Worm (Caenorhabditis elegans) whole organism, L2 larva: ENCODE results near the gene K11D9.3.

Experiments
- C34F6.9 ChIP-seq: fragments of 150-350 bp; optimal IDR thresholded peaks from 2 replicates; lab custom pipeline; 2014; ENCODE audit warnings: missing biosample characterization, missing genetic modification characterization
- R02D3.7 ChIP-seq: fragments of 150-350 bp; optimal IDR thresholded peaks from 2 replicates; lab custom pipeline; 2014; ENCODE audit warnings: missing biosample characterization, missing genetic modification characterization
- ZK546.5 ChIP-seq: sonication (generic microtip); optimal IDR thresholded peaks from 2 replicates; lab custom pipeline; 2017; ENCODE audit warnings: missing biosample characterization, missing genetic modification characterization
- alr-1 ChIP-seq: fragments of 150-350 bp; optimal IDR thresholded peaks from 2 replicates; lab custom pipeline; 2014; ENCODE audit warnings: missing biosample characterization, missing genetic modification characterization
- aly-2 ChIP-seq: fragments of 150-350 bp; optimal IDR thresholded peaks from 2 replicates; lab custom pipeline; 2014; ENCODE audit warnings: missing biosample characterization, missing genetic modification characterization
- ama-1 ChIP-seq: fragments of 150-350 bp; optimal IDR thresholded peaks from 2 replicates; lab custom pipeline; 2018; ENCODE audit warnings: inconsistent platforms
- ceh-16 ChIP-seq: fragments of 150-350 bp; optimal IDR thresholded peaks from 2 replicates; lab custom pipeline; 2014; ENCODE audit warnings: missing biosample characterization, missing genetic modification characterization
- crh-2 ChIP-seq: sonication (generic microtip); optimal IDR thresholded peaks from 2 replicates; lab custom pipeline; 2017; ENCODE audit warnings: missing biosample characterization, missing genetic modification characterization
- dmd-4 ChIP-seq: sonication (generic microtip); optimal IDR thresholded peaks from 2 replicates; lab custom pipeline; 2017; ENCODE audit warnings: missing biosample characterization, missing genetic modification characterization
- egl-27 ChIP-seq: sonication (generic microtip); optimal IDR thresholded peaks from 3 replicates; lab custom pipeline; 2017; ENCODE audit warnings: missing biosample characterization, missing genetic modification reagents, missing genetic modification characterization
- elt-3 ChIP-seq: sonication (generic microtip); optimal IDR thresholded peaks from 2 replicates; lab custom pipeline; 2017; ENCODE audit warnings: missing biosample characterization, missing genetic modification characterization
- fos-1 ChIP-seq: fragments of 150-350 bp; optimal IDR thresholded peaks from 2 replicates; lab custom pipeline; 2014; ENCODE audit warnings: missing biosample characterization, missing genetic modification characterization
- gmeb-1 ChIP-seq: fragments of 150-350 bp; optimal IDR thresholded peaks from 2 replicates; lab custom pipeline; 2014; ENCODE audit warnings: missing biosample characterization, missing genetic modification characterization
- lin-13 ChIP-seq: fragments of 150-350 bp; optimal IDR thresholded peaks from 2 replicates; lab custom pipeline; 2014; ENCODE audit warnings: missing biosample characterization, missing genetic modification reagents, missing genetic modification characterization
- lin-39 ChIP-seq: fragments of 150-350 bp; optimal IDR thresholded peaks from 2 replicates; lab custom pipeline; 2014; ENCODE audit warnings: missing biosample characterization, missing genetic modification reagents, missing genetic modification characterization
- lsy-2 ChIP-seq, 2 experiments: fragments of 150-350 bp in 1 of 2; sonication (generic microtip) in 1 of 2; optimal IDR thresholded peaks; 2 replicates each; lab custom pipeline; 2014 to 2017; ENCODE audit warnings: missing biosample characterization in 2 of 2, missing genetic modification characterization in 2 of 2
- mab-5 ChIP-seq: fragments of 150-350 bp; optimal IDR thresholded peaks from 2 replicates; lab custom pipeline; 2014; ENCODE audit warnings: missing biosample characterization, missing genetic modification characterization
- mbf-1 ChIP-seq: sonication (generic microtip); optimal IDR thresholded peaks from 2 replicates; lab custom pipeline; 2017; ENCODE audit warnings: missing biosample characterization, missing genetic modification characterization
- mdl-1 ChIP-seq, 2 experiments: fragments of 150-350 bp in 1 of 2; sonication (generic microtip) in 1 of 2; optimal IDR thresholded peaks; 2 replicates each; lab custom pipeline; 2017; ENCODE audit warnings: missing biosample characterization in 2 of 2, missing genetic modification characterization in 2 of 2
- nhr-10 ChIP-seq: sonication (generic microtip); optimal IDR thresholded peaks from 2 replicates; lab custom pipeline; 2017; ENCODE audit warnings: missing biosample characterization, missing genetic modification characterization
- nhr-11 ChIP-seq: fragments of 150-350 bp; optimal IDR thresholded peaks from 2 replicates; lab custom pipeline; 2014; ENCODE audit warnings: missing biosample characterization, missing genetic modification characterization
- nhr-12 ChIP-seq: fragments of 150-350 bp; optimal IDR thresholded peaks from 2 replicates; lab custom pipeline; 2014; ENCODE audit warnings: missing biosample characterization, missing genetic modification characterization
- nhr-129 ChIP-seq: fragments of 150-350 bp; optimal IDR thresholded peaks from 2 replicates; lab custom pipeline; 2014; ENCODE audit warnings: missing biosample characterization, missing genetic modification characterization
- nhr-21 ChIP-seq: fragments of 150-350 bp; optimal IDR thresholded peaks from 2 replicates; lab custom pipeline; 2014; ENCODE audit warnings: missing biosample characterization, missing genetic modification characterization
- nhr-23 ChIP-seq: fragments of 150-350 bp; optimal IDR thresholded peaks from 2 replicates; lab custom pipeline; 2014; ENCODE audit warnings: missing biosample characterization, missing genetic modification reagents, missing genetic modification characterization
- nhr-237 ChIP-seq: fragments of 150-350 bp; optimal IDR thresholded peaks from 2 replicates; lab custom pipeline; 2014; ENCODE audit warnings: missing biosample characterization, missing genetic modification characterization
- nhr-25 ChIP-seq: fragments of 150-350 bp; sonication (generic microtip); optimal IDR thresholded peaks from 3 replicates; lab custom pipeline; 2014; ENCODE audit warnings: missing biosample characterization, missing genetic modification characterization
- sem-4 ChIP-seq: fragments of 150-350 bp; optimal IDR thresholded peaks from 2 replicates; lab custom pipeline; 2014; ENCODE audit warnings: missing biosample characterization, missing genetic modification reagents, missing genetic modification characterization
- sma-3 ChIP-seq: sonication (generic microtip); optimal IDR thresholded peaks from 2 replicates; lab custom pipeline; 2016; ENCODE audit warnings: missing genetic modification reagents, missing genetic modification characterization, missing compliant biosample characterization
- sma-9 ChIP-seq, 2 experiments: fragments of 150-350 bp in 1 of 2; sonication (generic microtip) in 1 of 2; optimal IDR thresholded peaks; 2 replicates each; lab custom pipeline; 2014 to 2016; ENCODE audit warnings: missing genetic modification characterization in 2 of 2, mild to moderate bottlenecking in 1 of 2, missing biosample characterization in 1 of 2, missing compliant biosample characterization in 1 of 2, missing genetic modification reagents in 1 of 2, moderate library complexity in 1 of 2
- snpc-4 ChIP-seq: fragments of 150-350 bp; optimal IDR thresholded peaks from 2 replicates; lab custom pipeline; 2014; ENCODE audit warnings: missing biosample characterization, missing genetic modification characterization
- unc-39 ChIP-seq: fragments of 150-350 bp; optimal IDR thresholded peaks from 2 replicates; lab custom pipeline; 2014; ENCODE audit warnings: missing biosample characterization, missing genetic modification characterization
- unc-55 ChIP-seq: fragments of 150-350 bp; sonication (generic microtip); optimal IDR thresholded peaks from 3 replicates; lab custom pipeline; 2014; ENCODE audit warnings: missing biosample characterization, missing genetic modification reagents, missing genetic modification characterization
- unc-62 ChIP-seq: fragments of 150-350 bp; optimal IDR thresholded peaks from 2 replicates; lab custom pipeline; 2014; ENCODE audit warnings: missing biosample characterization, missing genetic modification reagents, missing genetic modification characterization
- ztf-1 ChIP-seq: fragments of 200-800 bp; sonication (Bioruptor generic); conservative IDR thresholded peaks from 2 replicates; pipeline ENCODE4 v1.3.6; 2022; ENCODE audit warnings: missing genetic modification characterization, missing compliant biosample characterization
- ztf-11 ChIP-seq: sonication (generic microtip); optimal IDR thresholded peaks from 2 replicates; lab custom pipeline; 2017; ENCODE audit warnings: missing biosample characterization, missing genetic modification characterization
- ztf-4 ChIP-seq: fragments of 150-350 bp; optimal IDR thresholded peaks from 2 replicates; lab custom pipeline; 2014; ENCODE audit warnings: missing biosample characterization, missing genetic modification characterization

The K11D9.3 gene

ce11 chrIII:10791233-10791632 is 10.8 kb downstream of the K11D9.3 start:
- no peak for TF ChIP-seq snpc-4 (tag; lab: Kevin White, UChicago)
- TF ChIP-seq R02D3.7 = no peak
- TF ChIP-seq aly-2 (tag; lab: Kevin White, UChicago) = no peak
- TF ChIP-seq dmd-4 (tag; lab: Kevin White, UChicago) = no peak
- TF ChIP-seq mbf-1 (tag; lab: Kevin White, UChicago) = no peak
- no peak for TF ChIP-seq gmeb-1 (tag; lab: Kevin White, UChicago)
- no peak for TF ChIP-seq sma-3 (GFP tag; lab: Kevin White, UChicago)
- no peak for TF ChIP-seq unc-62 (GFP tag; lab: Kevin White, UChicago)
- no peak for TF ChIP-seq nhr-11
- no peak for TF ChIP-seq unc-55

- TF ChIP-seq mbf-1 (tag; lab: Kevin White, UChicago) (no peak), ceh-16 (tag; lab: Kevin White, UChicago) (no peak), nhr-129 (tag; lab: Kevin White, UChicago) (no peak), lsy-2 (tag; optimal IDR thresholded peaks at IDR 0.05; lab: Kevin White, UChicago) (no peak), ZK546.5 (no peak), mab-5 (tag; lab: Kevin White, UChicago) (no peak), ztf-1 (GFP tag; lab: Robert Waterston, UW) (no peak), elt-3 (tag; lab: Kevin White, UChicago) (no peak), sma-9 (GFP tag; optimal IDR thresholded peaks at IDR 0.05; lab: Kevin White, UChicago) (no peak), sma-9 (tag; optimal IDR thresholded peaks at IDR 0.05; lab: Kevin White, UChicago) (no peak), nhr-11 (no peak), ztf-11 (tag; lab: Kevin White, UChicago) (no peak), aly-2 (tag; lab: Kevin White, UChicago) (no peak), nhr-21 (tag; lab: Kevin White, UChicago) (no peak), C34F6.9 (tag; lab: Kevin White, UChicago) (no peak), crh-2 (no peak), nhr-237 (tag; lab: Kevin White, UChicago) (no peak), nhr-10 (no peak), ztf-4 (no peak)
- TF ChIP-seq, all 48 proteins: peak for 0
Measured at ce11 chrIII:10783052-10783451, 19.0 kb downstream of the K11D9.3 start.

- TF ChIP-seq alr-1 (tag; lab: Kevin White, UChicago) (no peak), nhr-11 (no peak), nhr-25 (tag; lab: Kevin White, UChicago) (no peak), crh-2 (no peak), nhr-21 (tag; lab: Kevin White, UChicago) (no peak), ceh-16 (tag; lab: Kevin White, UChicago) (no peak), mbf-1 (tag; lab: Kevin White, UChicago) (no peak), sem-4 (tag; lab: Kevin White, UChicago) (no peak), lin-13 (GFP tag; lab: Kevin White, UChicago) (no peak), nhr-23 (tag; lab: Kevin White, UChicago) (no peak)
Measured at ce11 chrIII:10781553-10781952, 20.5 kb downstream of the K11D9.3 start, which contains the start of gene ptr-19. TSS of gene ptr-19 (plus strand) at chrIII:10781853.

ce11 chrIII:10769693-10770092 is 32.3 kb downstream of the K11D9.3 start:
- TF ChIP-seq ztf-4 (no peak), fos-1 (tag; lab: Kevin White, UChicago) (no peak), egl-27 (tag; lab: Kevin White, UChicago) (no peak)

- TF ChIP-seq nhr-25 (tag; lab: Kevin White, UChicago) (no peak), nhr-11 (no peak), snpc-4 (tag; lab: Kevin White, UChicago) (no peak), ceh-16 (tag; lab: Kevin White, UChicago) (no peak), ama-1 (lab: Kevin White, UChicago) (peak; percentile 21), mdl-1 (tag; optimal IDR thresholded peaks at IDR 0.05; lab: Kevin White, UChicago) (no peak), nhr-12 (tag; lab: Kevin White, UChicago) (no peak), lin-39 (no peak), sma-9 (GFP tag; optimal IDR thresholded peaks at IDR 0.05; lab: Kevin White, UChicago) (no peak), sma-9 (tag; optimal IDR thresholded peaks at IDR 0.05; lab: Kevin White, UChicago) (no peak), dmd-4 (tag; lab: Kevin White, UChicago) (no peak), unc-55 (no peak), mab-5 (tag; lab: Kevin White, UChicago) (no peak), unc-39 (tag; lab: Kevin White, UChicago) (no peak), gmeb-1 (tag; lab: Kevin White, UChicago) (no peak), nhr-21 (tag; lab: Kevin White, UChicago) (peak; percentile 21)
Measured at ce11 chrIII:10763032-10763431, 39.0 kb downstream of the K11D9.3 start, which contains the start of gene dpy-28. TSS of gene dpy-28 (plus strand) at chrIII:10763131.
